Fruit fly (Drosophila melanogaster) whole organism, embryonic: ENCODE measurements around the gene HUWE1.

Source experiments
- Adf1 ChIP-seq: fragments of 200-800 bp; sonication (Bioruptor generic); IDR thresholded peaks from 2 replicates; pipeline ENCODE4 v1.3.6; 2022; ENCODE audit warnings: missing biosample characterization, missing genetic modification characterization
- CG10565 ChIP-seq: fragments of 200-800 bp; sonication (Bioruptor generic); optimal IDR thresholded peaks from 3 replicates; lab custom pipeline; 2016; ENCODE audit warnings: missing biosample characterization, mild to moderate bottlenecking, missing genetic modification characterization
- CG10959 ChIP-seq: fragments of 200-800 bp; sonication (Bioruptor generic); IDR thresholded peaks from 2 replicates; pipeline ENCODE4 v1.3.6; 2022; ENCODE audit warnings: missing biosample characterization, missing genetic modification characterization
- CG10979 ChIP-seq: fragments of 200-800 bp; sonication (Bioruptor generic); optimal IDR thresholded peaks from 2 replicates; lab custom pipeline; 2018; ENCODE audit warnings: missing biosample characterization, mild to moderate bottlenecking, missing genetic modification characterization, moderate library complexity
- CG12659 ChIP-seq: fragments of 200-800 bp; sonication (Bioruptor generic); optimal IDR thresholded peaks from 3 replicates; lab custom pipeline; 2017; ENCODE audit warnings: mild to moderate bottlenecking, missing biosample characterization, missing genetic modification reagents, missing genetic modification characterization
- CG12942 ChIP-seq: fragments of 200-800 bp; sonication (Bioruptor generic); optimal IDR thresholded peaks from 3 replicates; lab custom pipeline; 2016; ENCODE audit warnings: missing biosample characterization, missing genetic modification characterization
- CG15514 ChIP-seq: fragments of 200-800 bp; sonication (Bioruptor generic); optimal IDR thresholded peaks from 3 replicates; lab custom pipeline; 2017; ENCODE audit warnings: missing biosample characterization, missing genetic modification characterization, mild to moderate bottlenecking, moderate library complexity, missing genetic modification reagents
- CG16815 ChIP-seq: fragments of 200-800 bp; sonication (Bioruptor generic); optimal IDR thresholded peaks from 3 replicates; lab custom pipeline; 2017; ENCODE audit warnings: missing biosample characterization, mild to moderate bottlenecking, missing genetic modification characterization
- CG1792 ChIP-seq: fragments of 200-800 bp; sonication (Bioruptor generic); optimal IDR thresholded peaks from 2 replicates; lab custom pipeline; 2016; ENCODE audit warnings: missing biosample characterization, missing genetic modification characterization
- CG18011 ChIP-seq: fragments of 200-800 bp; sonication (Bioruptor generic); optimal IDR thresholded peaks from 2 replicates; lab custom pipeline; 2017; ENCODE audit warnings: missing biosample characterization, missing genetic modification characterization, mild to moderate bottlenecking, moderate library complexity, missing genotype
- CG18476 ChIP-seq: fragments of 200-800 bp; sonication (Bioruptor generic); optimal IDR thresholded peaks from 2 replicates; lab custom pipeline; 2016; ENCODE audit warnings: missing biosample characterization, mild to moderate bottlenecking, missing genetic modification characterization
- CG18599 ChIP-seq: fragments of 200-800 bp; sonication (Bioruptor generic); optimal IDR thresholded peaks from 3 replicates; lab custom pipeline; 2017; ENCODE audit warnings: missing biosample characterization, missing genetic modification characterization, mild to moderate bottlenecking, moderate library complexity, missing genetic modification reagents
- CG2678 ChIP-seq: fragments of 200-800 bp; sonication (Bioruptor generic); optimal IDR thresholded peaks from 3 replicates; lab custom pipeline; 2019; ENCODE audit warnings: missing biosample characterization, mild to moderate bottlenecking, missing genetic modification characterization, moderate library complexity
- CG31224 ChIP-seq: fragments of 200-800 bp; sonication (Bioruptor generic); IDR thresholded peaks from 2 replicates; pipeline ENCODE4 v1.3.6; 2022; ENCODE audit warnings: missing biosample characterization, missing genetic modification characterization
- CG34224 ChIP-seq: fragments of 200-800 bp; sonication (Bioruptor generic); IDR thresholded peaks from 3 replicates; pipeline ENCODE4 v1.3.6; 2022; ENCODE audit warnings: missing biosample characterization, missing genetic modification characterization; ENCODE audit not compliant: partially characterized antibody
- CG4282 ChIP-seq: fragments of 200-800 bp; sonication (Bioruptor generic); optimal IDR thresholded peaks from 2 replicates; lab custom pipeline; 2016; ENCODE audit warnings: missing biosample characterization, missing genetic modification characterization
- CG4328 ChIP-seq: fragments of 200-800 bp; sonication (Bioruptor generic); optimal IDR thresholded peaks from 3 replicates; lab custom pipeline; 2017; ENCODE audit warnings: missing biosample characterization, missing genetic modification reagents, missing genetic modification characterization
- CG9727 ChIP-seq: fragments of 200-800 bp; sonication (Bioruptor generic); optimal IDR thresholded peaks from 3 replicates; lab custom pipeline; 2017; ENCODE audit warnings: missing biosample characterization, mild to moderate bottlenecking, missing genetic modification characterization
- Chrac-16 ChIP-seq: fragments of 200-800 bp; sonication (Bioruptor generic); optimal IDR thresholded peaks from 3 replicates; lab custom pipeline; 2016; ENCODE audit warnings: missing biosample characterization, missing genetic modification characterization
- Dek ChIP-seq: fragments of 200-800 bp; sonication (Bioruptor generic); optimal IDR thresholded peaks from 3 replicates; lab custom pipeline; 2019; ENCODE audit warnings: missing biosample characterization, mild to moderate bottlenecking, missing genetic modification characterization, moderate library complexity
- Dip2 ChIP-seq: fragments of 200-800 bp; sonication (Bioruptor generic); IDR thresholded peaks from 2 replicates; pipeline ENCODE4 v1.3.6; 2022; ENCODE audit warnings: missing biosample characterization, missing genetic modification characterization
- Dp ChIP-seq: fragments of 200-800 bp; sonication (Bioruptor generic); optimal IDR thresholded peaks from 2 replicates; lab custom pipeline; 2018; ENCODE audit warnings: missing biosample characterization, mild to moderate bottlenecking, missing genetic modification characterization, moderate library complexity
- Ets97D ChIP-seq: fragments of 200-800 bp; sonication (Bioruptor generic); optimal IDR thresholded peaks from 3 replicates; lab custom pipeline; 2016; ENCODE audit warnings: missing biosample characterization, missing genetic modification characterization
- HLH54F ChIP-seq: fragments of 200-800 bp; sonication (Bioruptor generic); optimal IDR thresholded peaks from 3 replicates; lab custom pipeline; 2016; ENCODE audit warnings: missing biosample characterization, missing genetic modification characterization
- Hr78 ChIP-seq, 2 experiments: fragments of 200-800 bp in 1 of 2; fragments of >200 bp in 1 of 2; sonication (Bioruptor generic) in 1 of 2; optimal IDR thresholded peaks; 2 replicates each; lab custom pipeline; 2017 to 2019; ENCODE audit warnings: missing biosample characterization in 2 of 2, missing genetic modification characterization in 2 of 2, mild to moderate bottlenecking in 1 of 2, moderate library complexity in 1 of 2
- Jarid2 ChIP-seq: fragments of 200-800 bp; sonication (Bioruptor generic); optimal IDR thresholded peaks from 3 replicates; lab custom pipeline; 2017; ENCODE audit warnings: mild to moderate bottlenecking, missing biosample characterization, missing genetic modification reagents, missing genetic modification characterization
- NK7.1 ChIP-seq: fragments of 200-800 bp; sonication (Bioruptor generic); optimal IDR thresholded peaks from 3 replicates; lab custom pipeline; 2016; ENCODE audit warnings: missing biosample characterization, missing genetic modification characterization
- Nf-YA ChIP-seq: fragments of 200-800 bp; sonication (Bioruptor generic); IDR thresholded peaks from 2 replicates; pipeline ENCODE4 v1.3.6; 2022; ENCODE audit warnings: missing biosample characterization, missing genetic modification characterization
- Rx ChIP-seq: fragments of 200-800 bp; sonication (Bioruptor generic); IDR thresholded peaks from 2 replicates; pipeline ENCODE4 v1.3.6; 2022; ENCODE audit warnings: missing biosample characterization, missing genetic modification characterization
- Sox102F ChIP-seq: fragments of 200-800 bp; sonication (Bioruptor generic); optimal IDR thresholded peaks from 2 replicates; lab custom pipeline; 2018; ENCODE audit warnings: missing biosample characterization, mild to moderate bottlenecking, missing genetic modification characterization, moderate library complexity
- Trl ChIP-seq, 3 experiments: fragments of >200 bp in 2 of 3; fragments of 200-800 bp in 1 of 3; sonication (Bioruptor generic) in 1 of 3; optimal IDR thresholded peaks; 2 replicates in 1 of 3; 3 replicates in 2 of 3; lab custom pipeline; 2016 to 2017; ENCODE audit warnings: missing biosample characterization in 1 of 3, missing genetic modification characterization in 1 of 3
- abd-A ChIP-seq: fragments of 200-800 bp; sonication (Bioruptor generic); optimal IDR thresholded peaks from 3 replicates; lab custom pipeline; 2019; ENCODE audit warnings: missing biosample characterization, mild to moderate bottlenecking, missing genetic modification characterization, moderate library complexity
- ap ChIP-seq: fragments of 200-800 bp; sonication (Bioruptor generic); IDR thresholded peaks from 2 replicates; pipeline ENCODE4 v1.3.6; 2022; ENCODE audit warnings: missing biosample characterization, missing genetic modification characterization
- bowl ChIP-seq: fragments of 200-800 bp; sonication (Bioruptor generic); IDR thresholded peaks from 2 replicates; pipeline ENCODE4 v1.3.6; 2022; ENCODE audit warnings: missing biosample characterization, missing genetic modification characterization
- chinmo ChIP-seq: fragments of 200-800 bp; sonication (Bioruptor generic); IDR thresholded peaks from 4 replicates; pipeline ENCODE4 v1.3.6; 2022; ENCODE audit warnings: missing biosample characterization, missing genetic modification characterization; ENCODE audit not compliant: partially characterized antibody
- chn ChIP-seq: fragments of 200-800 bp; sonication (Bioruptor generic); optimal IDR thresholded peaks from 2 replicates; lab custom pipeline; 2016; ENCODE audit warnings: missing biosample characterization, missing genetic modification characterization
- exex ChIP-seq: fragments of 200-800 bp; sonication (Bioruptor generic); optimal IDR thresholded peaks from 4 replicates; lab custom pipeline; 2018; ENCODE audit warnings: missing biosample characterization, mild to moderate bottlenecking, missing genetic modification characterization, moderate library complexity
- gcm ChIP-seq: fragments of 200-800 bp; sonication (Bioruptor generic); optimal IDR thresholded peaks from 2 replicates; lab custom pipeline; 2019; ENCODE audit warnings: missing biosample characterization, mild to moderate bottlenecking, missing genetic modification characterization, moderate library complexity
- gro ChIP-seq: fragments of 200-800 bp; sonication (Bioruptor generic); optimal IDR thresholded peaks from 2 replicates; lab custom pipeline; 2016; ENCODE audit warnings: missing biosample characterization, missing genetic modification characterization
- h ChIP-seq: fragments of >200 bp; optimal IDR thresholded peaks from 2 replicates; lab custom pipeline; 2017
- prd ChIP-seq, 3 experiments: fragments of >200 bp in 2 of 3; fragments of 200-800 bp in 1 of 3; sonication (Bioruptor generic) in 1 of 3; optimal IDR thresholded peaks in 2 of 3; IDR thresholded peaks in 1 of 3; 2 replicates in 2 of 3; 3 replicates in 1 of 3; pipeline versions ENCODE4 v1.3.6 to Lab custom; 2017 to 2022; ENCODE audit warnings: missing biosample characterization in 1 of 3, missing genetic modification characterization in 1 of 3
- repo ChIP-seq: fragments of 200-800 bp; sonication (Bioruptor generic); optimal IDR thresholded peaks from 2 replicates; lab custom pipeline; 2016; ENCODE audit warnings: missing biosample characterization, missing genetic modification characterization
- sug ChIP-seq: fragments of 200-800 bp; optimal IDR thresholded peaks from 2 replicates; lab custom pipeline; 2019; ENCODE audit warnings: missing biosample characterization, mild to moderate bottlenecking, missing genetic modification characterization, moderate library complexity
- tll ChIP-seq, 2 experiments: fragments of 200-800 bp in 1 of 2; fragments of >200 bp in 1 of 2; sonication (Bioruptor generic) in 1 of 2; optimal IDR thresholded peaks; 2 replicates each; lab custom pipeline; 2017 to 2019; ENCODE audit warnings: missing biosample characterization in 2 of 2, missing genetic modification characterization in 2 of 2, mild to moderate bottlenecking in 1 of 2, moderate library complexity in 1 of 2
- twi ChIP-seq: fragments of 200-800 bp; optimal IDR thresholded peaks from 2 replicates; lab custom pipeline; 2019; ENCODE audit warnings: missing biosample characterization, mild to moderate bottlenecking, missing genetic modification characterization, moderate library complexity
- unpg ChIP-seq: fragments of 200-800 bp; sonication (Bioruptor generic); optimal IDR thresholded peaks from 3 replicates; lab custom pipeline; 2018; ENCODE audit warnings: missing biosample characterization, mild to moderate bottlenecking, missing genetic modification characterization, moderate library complexity
- wek ChIP-seq: fragments of 200-800 bp; sonication (Bioruptor generic); optimal IDR thresholded peaks from 3 replicates; lab custom pipeline; 2018; ENCODE audit warnings: missing biosample characterization, mild to moderate bottlenecking, missing genetic modification characterization, moderate library complexity
- zen2 ChIP-seq: fragments of 200-800 bp; sonication (Bioruptor generic); IDR thresholded peaks from 3 replicates; pipeline ENCODE4 v1.3.6; 2022; ENCODE audit warnings: missing biosample characterization, missing genetic modification characterization; ENCODE audit not compliant: partially characterized antibody

HUWE1 gene

dm6 chrX:15733995-15734394, 21.6 kb downstream of the HUWE1 start, which contains the start of the genes CG12379 and MagR (continued):
- TF ChIP-seq Trl (optimal IDR thresholded peaks at IDR 0.05; lab: Kevin White, UChicago), result no peak
- peak; percentile 40 for TF ChIP-seq Trl (GFP tag; optimal IDR thresholded peaks at IDR 0.05; lab: Kevin White, UChicago)
- TF ChIP-seq HLH54F, result peak; percentile 63
- TF ChIP-seq CG18599 (GFP tag; lab: Kevin White, UChicago), result no peak
- TF ChIP-seq Jarid2 (GFP tag; lab: Kevin White, UChicago), result no peak
- peak; percentile 71 for TF ChIP-seq CG34224 (GFP tag; lab: Robert Waterston, UW)
- no peak for TF ChIP-seq CG16815 (GFP tag; lab: Kevin White, UChicago)
- TF ChIP-seq gro (GFP tag; lab: Kevin White, UChicago), result peak; percentile 68
- TF ChIP-seq CG4282, result no peak
- TF ChIP-seq CG12942 (GFP tag; lab: Kevin White, UChicago), result peak; percentile 3
- no peak for TF ChIP-seq Sox102F
- peak; percentile 76 for TF ChIP-seq twi (tag; lab: Kevin White, UChicago)
- TF ChIP-seq exex (tag; lab: Kevin White, UChicago), result no peak
- peak; percentile 36 for TF ChIP-seq Dp
- TF ChIP-seq CG4328 (GFP tag; lab: Kevin White, UChicago), result no peak
- peak; percentile 37; the same call in 1 of the 3 replicates for TF ChIP-seq zen2 (GFP tag; lab: Robert Waterston, UW)
- peak; percentile 57 for TF ChIP-seq Chrac-16 (GFP tag; lab: Kevin White, UChicago)
- no peak for TF ChIP-seq abd-A (tag; lab: Kevin White, UChicago)
- peak; percentile 49; the same call in 1 of the 2 replicates for TF ChIP-seq CG31224 (GFP tag; lab: Robert Waterston, UW)
- TF ChIP-seq Dip2 (GFP tag; lab: Robert Waterston, UW), result no peak
- no peak for TF ChIP-seq repo (GFP tag; lab: Kevin White, UChicago)
- TF ChIP-seq CG10979 (tag; lab: Kevin White, UChicago), result peak; percentile 30
- no peak for TF ChIP-seq CG18476
- peak; percentile 56 for TF ChIP-seq chn (GFP tag; lab: Kevin White, UChicago)
- no peak for TF ChIP-seq CG10959 (GFP tag; lab: Robert Waterston, UW)
- TF ChIP-seq CG10565, result no peak
- TF ChIP-seq sug (tag; lab: Kevin White, UChicago), result peak; percentile 83
- TF ChIP-seq Rx (GFP tag; lab: Robert Waterston, UW), result no peak
- peak; percentile 71 for TF ChIP-seq CG12659 (GFP tag; lab: Kevin White, UChicago)
- TF ChIP-seq CG9727, result peak; percentile 64
- TF ChIP-seq Adf1, result 0 out of 2 replicates have a peak, but pooled peaks have one; percentile 20
- no peak for TF ChIP-seq h
- peak; percentile 30 for TF ChIP-seq Ets97D (GFP tag; lab: Kevin White, UChicago)
- no peak for TF ChIP-seq prd (optimal IDR thresholded peaks at IDR 0.05; lab: Kevin White, UChicago)
- TF ChIP-seq prd (GFP tag; IDR thresholded peaks at IDR 0.05; lab: Robert Waterston, UW), result peak; percentile 70
- TF ChIP-seq unpg (GFP tag; lab: Kevin White, UChicago), result no peak
- TF ChIP-seq bowl, result no peak
- no peak for TF ChIP-seq Hr78 (GFP tag; optimal IDR thresholded peaks at IDR 0.05; lab: Kevin White, UChicago)
- 0 out of 4 replicates have a peak, but pooled peaks have one; percentile 67 for TF ChIP-seq chinmo (GFP tag; lab: Robert Waterston, UW)
- no peak for TF ChIP-seq ap (GFP tag; lab: Robert Waterston, UW)
- TF ChIP-seq wek, result no peak
- TF ChIP-seq Nf-YA (GFP tag; lab: Robert Waterston, UW), result no peak
- no peak for TF ChIP-seq CG2678
- TF ChIP-seq CG18011 (GFP tag; lab: Kevin White, UChicago), result peak; percentile 25
- TF ChIP-seq gcm, result no peak
- TF ChIP-seq NK7.1 (GFP tag; lab: Kevin White, UChicago), result peak; percentile 27
- TF ChIP-seq tll (GFP tag; optimal IDR thresholded peaks at IDR 0.05; lab: Kevin White, UChicago), result peak in 1 of 2 experiments; percentile 83
- TF ChIP-seq CG15514 (GFP tag; lab: Kevin White, UChicago), result peak; percentile 58
- no peak for TF ChIP-seq Dek (tag; lab: Kevin White, UChicago)
- TF ChIP-seq CG1792 (GFP tag; lab: Kevin White, UChicago), result no peak
